Worm (Caenorhabditis elegans) whole organism, young adult: ENCODE results near the gene T13C5.6.
A peak's percentile ranks its signal among the peaks of the same experiment; 100 is the strongest.

ENCODE experiments used
- C17E4.6 ChIP-seq: fragments of 200-800 bp; sonication (Bioruptor generic); IDR thresholded peaks from 2 replicates; pipeline ENCODE4 v1.3.6; 2022; ENCODE audit warnings: missing genetic modification reagents, missing genetic modification characterization, missing compliant biosample characterization
- F22D6.2 ChIP-seq: sonication (generic microtip); optimal IDR thresholded peaks from 2 replicates; lab custom pipeline; 2016; ENCODE audit warnings: mild to moderate bottlenecking, missing genetic modification characterization, missing compliant biosample characterization
- F33H1.4 ChIP-seq: fragments of 200-800 bp; sonication (Bioruptor generic); IDR thresholded peaks from 2 replicates; pipeline ENCODE4 v1.3.6; 2022; ENCODE audit warnings: missing genetic modification reagents, missing genetic modification characterization, missing compliant biosample characterization
- F39B2.1 ChIP-seq: fragments of 200-800 bp; sonication (Bioruptor generic); IDR thresholded peaks from 2 replicates; pipeline ENCODE4 v1.3.6; 2022; ENCODE audit warnings: missing genetic modification reagents, missing genetic modification characterization, missing compliant biosample characterization
- T26A5.8 ChIP-seq: sonication (generic microtip); optimal IDR thresholded peaks from 2 replicates; lab custom pipeline; 2016; ENCODE audit warnings: missing genetic modification characterization, missing compliant biosample characterization
- Y53F4B.3 ChIP-seq: fragments of 200-800 bp; sonication (Bioruptor generic); IDR thresholded peaks from 2 replicates; pipeline ENCODE4 v1.3.6; 2022; ENCODE audit warnings: missing genetic modification reagents, missing genetic modification characterization, missing compliant biosample characterization
- Y53G8AR.9 ChIP-seq: fragments of 200-800 bp; sonication (Bioruptor generic); conservative IDR thresholded peaks from 2 replicates; pipeline ENCODE4 v1.3.6; 2022; ENCODE audit warnings: missing genetic modification reagents, missing genetic modification characterization, missing compliant biosample characterization
- Y56A3A.18 ChIP-seq: fragments of 200-800 bp; sonication (Bioruptor generic); IDR thresholded peaks from 2 replicates; pipeline ENCODE4 v1.3.6; 2022; ENCODE audit warnings: missing genetic modification reagents, missing genetic modification characterization, missing compliant biosample characterization
- Y67H2A.10 ChIP-seq: fragments of 200-800 bp; sonication (Bioruptor generic); conservative IDR thresholded peaks from 2 replicates; pipeline ENCODE4 v1.3.6; 2022; ENCODE audit warnings: missing genetic modification reagents, missing genetic modification characterization, missing compliant biosample characterization
- Y79H2A.3 ChIP-seq: fragments of 200-800 bp; sonication (Bioruptor generic); conservative IDR thresholded peaks from 2 replicates; pipeline ENCODE4 v1.3.6; 2022; ENCODE audit warnings: missing genetic modification reagents, missing genetic modification characterization, missing compliant biosample characterization
- aptf-3 ChIP-seq: fragments of 200-800 bp; sonication (Bioruptor generic); IDR thresholded peaks from 2 replicates; pipeline ENCODE4 v1.3.6; 2022; ENCODE audit warnings: missing genetic modification characterization, missing compliant biosample characterization
- atf-7 ChIP-seq: sonication (generic microtip); optimal IDR thresholded peaks from 2 replicates; lab custom pipeline; 2017; ENCODE audit warnings: mild to moderate bottlenecking, missing genetic modification characterization, missing compliant biosample characterization
- attf-5 ChIP-seq: fragments of 200-800 bp; sonication (Bioruptor generic); optimal IDR thresholded peaks from 2 replicates; lab custom pipeline; 2018; ENCODE audit warnings: mild to moderate bottlenecking, missing genetic modification characterization, missing compliant biosample characterization
- attf-6 ChIP-seq: fragments of 200-800 bp; sonication (Bioruptor generic); IDR thresholded peaks from 2 replicates; pipeline ENCODE4 v1.3.6; 2022; ENCODE audit warnings: missing genetic modification reagents, missing genetic modification characterization, missing compliant biosample characterization
- bed-2 ChIP-seq: fragments of 200-800 bp; sonication (Bioruptor generic); IDR thresholded peaks from 2 replicates; pipeline ENCODE4 v1.3.6; 2022; ENCODE audit warnings: missing genetic modification reagents, missing genetic modification characterization, missing compliant biosample characterization
- ccch-3 ChIP-seq: fragments of 200-800 bp; sonication (Bioruptor generic); optimal IDR thresholded peaks from 2 replicates; lab custom pipeline; 2018; ENCODE audit warnings: mild to moderate bottlenecking, missing genetic modification characterization, missing compliant biosample characterization
- ceh-58 ChIP-seq: fragments of 200-800 bp; sonication (Bioruptor generic); IDR thresholded peaks from 2 replicates; pipeline ENCODE4 v1.3.6; 2022; ENCODE audit warnings: missing genetic modification characterization, missing compliant biosample characterization
- chd-7 ChIP-seq: sonication (generic microtip); optimal IDR thresholded peaks from 2 replicates; lab custom pipeline; 2016; ENCODE audit warnings: mild to moderate bottlenecking, missing genetic modification characterization, moderate library complexity, missing compliant biosample characterization
- die-1 ChIP-seq: sonication (generic microtip); optimal IDR thresholded peaks from 2 replicates; lab custom pipeline; 2016; ENCODE audit warnings: missing genotype, mild to moderate bottlenecking, missing genetic modification characterization, missing compliant biosample characterization
- dpff-1 ChIP-seq: sonication (generic microtip); optimal IDR thresholded peaks from 2 replicates; lab custom pipeline; 2017; ENCODE audit warnings: mild to moderate bottlenecking, missing genetic modification characterization, missing compliant biosample characterization
- egl-44 ChIP-seq: fragments of 200-800 bp; sonication (Bioruptor generic); IDR thresholded peaks from 2 replicates; pipeline ENCODE4 v1.3.6; 2022; ENCODE audit warnings: missing genetic modification reagents, missing genetic modification characterization, missing compliant biosample characterization
- egrh-3 ChIP-seq: fragments of 200-800 bp; sonication (Bioruptor generic); IDR thresholded peaks from 2 replicates; pipeline ENCODE4 v1.3.6; 2022; ENCODE audit warnings: missing genetic modification reagents, missing genetic modification characterization, missing compliant biosample characterization
- ekl-4 ChIP-seq: fragments of 200-800 bp; sonication (Bioruptor generic); IDR thresholded peaks from 2 replicates; pipeline ENCODE4 v1.3.6; 2022; ENCODE audit warnings: missing genetic modification reagents, missing genetic modification characterization, missing compliant biosample characterization
- gei-17 ChIP-seq: fragments of 200-800 bp; sonication (Bioruptor generic); optimal IDR thresholded peaks from 2 replicates; lab custom pipeline; 2018; ENCODE audit warnings: mild to moderate bottlenecking, missing genetic modification characterization, missing compliant biosample characterization
- hlh-12 ChIP-seq: sonication (generic microtip); optimal IDR thresholded peaks from 2 replicates; lab custom pipeline; 2016; ENCODE audit warnings: missing genetic modification characterization, missing compliant biosample characterization
- hsf-1 ChIP-seq: fragments of 200-800 bp; sonication (Bioruptor generic); IDR thresholded peaks from 2 replicates; pipeline ENCODE4 v1.3.6; 2022; ENCODE audit warnings: missing genetic modification reagents, missing genetic modification characterization, missing compliant biosample characterization
- lag-1 ChIP-seq: fragments of 200-800 bp; sonication (Bioruptor generic); IDR thresholded peaks from 2 replicates; pipeline ENCODE4 v1.3.6; 2022; ENCODE audit warnings: missing genetic modification reagents, missing genetic modification characterization, missing compliant biosample characterization
- let-526 ChIP-seq: fragments of 200-800 bp; sonication (Bioruptor generic); IDR thresholded peaks from 2 replicates; pipeline ENCODE4 v1.3.6; 2022; ENCODE audit warnings: missing genetic modification reagents, missing genetic modification characterization, missing compliant biosample characterization
- lin-54 ChIP-seq: fragments of 200-800 bp; sonication (Bioruptor generic); optimal IDR thresholded peaks from 2 replicates; lab custom pipeline; 2018; ENCODE audit warnings: mild to moderate bottlenecking, missing genetic modification characterization, missing compliant biosample characterization
- lsy-27 ChIP-seq: sonication (generic microtip); optimal IDR thresholded peaks from 2 replicates; lab custom pipeline; 2017; ENCODE audit warnings: missing genetic modification characterization, mild to moderate bottlenecking, missing compliant biosample characterization, antibody characterized with exemption, missing genotype, borderline replicate concordance; ENCODE audit not compliant: insufficient read depth
- madf-3 ChIP-seq: fragments of 200-800 bp; sonication (Bioruptor generic); IDR thresholded peaks from 2 replicates; pipeline ENCODE4 v1.3.6; 2022; ENCODE audit warnings: missing genetic modification reagents, missing genetic modification characterization, missing compliant biosample characterization
- madf-8 ChIP-seq: fragments of 200-800 bp; sonication (Bioruptor generic); conservative IDR thresholded peaks from 2 replicates; pipeline ENCODE4 v1.3.6; 2022; ENCODE audit warnings: missing genetic modification reagents, missing genetic modification characterization, missing compliant biosample characterization
- mel-28 ChIP-seq: sonication (generic microtip); optimal IDR thresholded peaks from 2 replicates; lab custom pipeline; 2016; ENCODE audit warnings: borderline replicate concordance, mild to moderate bottlenecking, missing genetic modification characterization, missing compliant biosample characterization
- mes-4 ChIP-seq: sonication (generic microtip); optimal IDR thresholded peaks from 2 replicates; lab custom pipeline; 2016; ENCODE audit warnings: missing genotype, missing genetic modification characterization, missing compliant biosample characterization
- mxl-1 ChIP-seq: sonication (generic microtip); optimal IDR thresholded peaks from 2 replicates; lab custom pipeline; 2016; ENCODE audit warnings: missing genetic modification characterization, missing compliant biosample characterization
- nfyb-1 ChIP-seq: fragments of 200-800 bp; sonication (Bioruptor generic); IDR thresholded peaks from 2 replicates; pipeline ENCODE4 v1.3.6; 2022; ENCODE audit warnings: missing genetic modification reagents, missing genetic modification characterization, missing compliant biosample characterization
- nhr-179 ChIP-seq: sonication (generic microtip); optimal IDR thresholded peaks from 2 replicates; lab custom pipeline; 2016; ENCODE audit warnings: mild to moderate bottlenecking, missing genetic modification characterization, missing compliant biosample characterization
- nhr-80 ChIP-seq: sonication (generic microtip); optimal IDR thresholded peaks from 2 replicates; lab custom pipeline; 2016; ENCODE audit warnings: missing genetic modification characterization, missing compliant biosample characterization
- pha-4 ChIP-seq: fragments of 150-350 bp; sonication (generic microtip); optimal IDR thresholded peaks from 2 replicates; lab custom pipeline; 2014; ENCODE audit warnings: missing biosample characterization, missing genetic modification reagents, missing genetic modification characterization
- snpc-1.3 ChIP-seq: sonication (generic microtip); optimal IDR thresholded peaks from 2 replicates; lab custom pipeline; 2017; ENCODE audit warnings: missing genetic modification characterization, mild to moderate bottlenecking, missing compliant biosample characterization, antibody characterized with exemption, moderate library complexity, missing genotype, missing genetic modification reagents; ENCODE audit not compliant: insufficient read depth
- somi-1 ChIP-seq: fragments of 200-800 bp; sonication (Bioruptor generic); optimal IDR thresholded peaks from 2 replicates; lab custom pipeline; 2018; ENCODE audit warnings: mild to moderate bottlenecking, missing genetic modification characterization, missing compliant biosample characterization
- sptf-2 ChIP-seq: fragments of 200-800 bp; sonication (Bioruptor generic); optimal IDR thresholded peaks from 2 replicates; lab custom pipeline; 2018; ENCODE audit warnings: mild to moderate bottlenecking, missing genetic modification characterization, missing compliant biosample characterization
- tbp1 ChIP-seq: fragments of 200-800 bp; sonication (Bioruptor generic); optimal IDR thresholded peaks from 2 replicates; lab custom pipeline; 2018; ENCODE audit warnings: mild to moderate bottlenecking, missing genetic modification characterization, missing compliant biosample characterization
- unc-130 ChIP-seq: sonication (generic microtip); optimal IDR thresholded peaks from 2 replicates; lab custom pipeline; 2016; ENCODE audit warnings: missing genetic modification reagents, missing genetic modification characterization, missing compliant biosample characterization
- unc-62 ChIP-seq: fragments of 150-350 bp; optimal IDR thresholded peaks from 2 replicates; lab custom pipeline; 2014; ENCODE audit warnings: missing biosample characterization, missing genetic modification reagents, missing genetic modification characterization
- xnd-1 ChIP-seq: sonication (generic microtip); optimal IDR thresholded peaks from 2 replicates; lab custom pipeline; 2016; ENCODE audit warnings: missing genotype, missing genetic modification reagents, missing genetic modification characterization, missing compliant biosample characterization
- ztf-25 ChIP-seq: fragments of 200-800 bp; sonication (Bioruptor generic); IDR thresholded peaks from 2 replicates; pipeline ENCODE4 v1.3.6; 2022; ENCODE audit warnings: missing genetic modification reagents, missing genetic modification characterization, missing compliant biosample characterization
- ztf-26 ChIP-seq: sonication (generic microtip); optimal IDR thresholded peaks from 2 replicates; lab custom pipeline; 2017; ENCODE audit warnings: missing genetic modification characterization, missing compliant biosample characterization
- ztf-6 ChIP-seq: fragments of 200-800 bp; sonication (Bioruptor generic); IDR thresholded peaks from 2 replicates; pipeline ENCODE4 v1.3.6; 2022; ENCODE audit warnings: missing genetic modification reagents, missing genetic modification characterization, missing compliant biosample characterization

Gene T13C5.6

DNA sequence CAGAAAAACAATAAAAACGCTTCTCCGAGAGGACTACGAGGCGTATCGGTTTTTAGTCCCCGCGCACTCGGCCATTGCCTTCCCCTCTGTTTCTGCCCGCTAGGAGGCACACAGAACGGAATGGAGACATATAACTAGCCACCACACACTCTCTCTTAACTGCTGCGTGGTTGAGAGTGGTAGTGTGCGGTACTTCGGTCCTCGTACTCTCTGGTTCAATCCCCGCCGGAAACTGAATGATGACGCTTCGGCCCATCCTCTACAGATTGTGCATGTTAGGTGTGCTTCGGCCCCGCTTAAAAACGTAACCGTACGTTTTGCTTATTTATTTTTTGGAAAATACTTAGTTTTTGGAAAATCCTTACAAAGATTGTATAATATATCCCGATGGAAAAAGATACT is at the start of gene T13C5.6 (continued):
- TF ChIP-seq nhr-179 = peak; percentile 79
- peak; percentile 92 for TF ChIP-seq tbp1
- TF ChIP-seq xnd-1 (tag; lab: Kevin White, UChicago) = no peak
- peak; percentile 66; the same call in 1 of the 2 replicates for TF ChIP-seq Y79H2A.3 (GFP tag; lab: Robert Waterston, UW)
- 0 out of 2 replicates have a peak, but pooled peaks have one; percentile 22 for TF ChIP-seq hsf-1 (GFP tag; lab: Robert Waterston, UW)
- TF ChIP-seq snpc-1.3 (tag; lab: Kevin White, UChicago) = peak; percentile 81
- peak; percentile 87; the same call in 1 of the 2 replicates for TF ChIP-seq let-526
- 0 out of 2 replicates have a peak, but pooled peaks have one; percentile 26 for TF ChIP-seq Y67H2A.10
- no peak for TF ChIP-seq attf-6 (GFP tag; lab: Robert Waterston, UW)
- peak; percentile 87 for TF ChIP-seq mes-4 (tag; lab: Kevin White, UChicago)
- no peak for TF ChIP-seq T26A5.8 (tag; lab: Kevin White, UChicago)
- TF ChIP-seq sptf-2 = peak; percentile 67
- TF ChIP-seq lin-54 (GFP tag; lab: Kevin White, UChicago) = peak; percentile 69
- peak; percentile 68 for TF ChIP-seq mxl-1 (tag; lab: Kevin White, UChicago)
- TF ChIP-seq Y53G8AR.9 = peak; percentile 72; the same call in 1 of the 2 replicates
- TF ChIP-seq mel-28 (tag; lab: Kevin White, UChicago) = peak; percentile 70
- peak; percentile 93 for TF ChIP-seq chd-7 (tag; lab: Kevin White, UChicago)
- peak; percentile 26; the same call in 1 of the 2 replicates for TF ChIP-seq C17E4.6 (GFP tag; lab: Robert Waterston, UW)
- peak; percentile 88 for TF ChIP-seq egl-44
- TF ChIP-seq Y53F4B.3 (GFP tag; lab: Robert Waterston, UW) = no peak
- TF ChIP-seq ekl-4 (GFP tag; lab: Robert Waterston, UW) = peak; percentile 87
- TF ChIP-seq die-1 (tag; lab: Kevin White, UChicago) = peak; percentile 88
- TF ChIP-seq bed-2 (GFP tag; lab: Robert Waterston, UW) = peak; percentile 76; the same call in 1 of the 2 replicates
- peak; percentile 87 for TF ChIP-seq ztf-25 (GFP tag; lab: Robert Waterston, UW)
- TF ChIP-seq F39B2.1 (GFP tag; lab: Robert Waterston, UW) = no peak
- peak; percentile 53 for TF ChIP-seq egrh-3 (GFP tag; lab: Robert Waterston, UW)
- TF ChIP-seq lag-1 (GFP tag; lab: Robert Waterston, UW) = no peak
- TF ChIP-seq hlh-12 (tag; lab: Kevin White, UChicago) = peak; percentile 20
- TF ChIP-seq lsy-27 (tag; lab: Kevin White, UChicago) = peak; percentile 30
- TF ChIP-seq nhr-80 (tag; lab: Kevin White, UChicago) = peak; percentile 82
- peak; percentile 90 for TF ChIP-seq somi-1
- TF ChIP-seq dpff-1 (tag; lab: Kevin White, UChicago) = peak; percentile 2
- peak; percentile 80 for TF ChIP-seq ztf-26
- peak; percentile 63 for TF ChIP-seq ccch-3 (GFP tag; lab: Kevin White, UChicago)
- peak; percentile 83 for TF ChIP-seq F22D6.2 (tag; lab: Kevin White, UChicago)
- peak; percentile 89 for TF ChIP-seq attf-5 (GFP tag; lab: Kevin White, UChicago)
- peak; percentile 66; the same call in 1 of the 2 replicates for TF ChIP-seq aptf-3
- peak; percentile 87 for TF ChIP-seq gei-17 (GFP tag; lab: Kevin White, UChicago)
- TF ChIP-seq pha-4 (tag; lab: Kevin White, UChicago) = no peak
- TF ChIP-seq Y56A3A.18 (GFP tag; lab: Robert Waterston, UW) = peak; percentile 91
- TF ChIP-seq ztf-6 (GFP tag; lab: Robert Waterston, UW) = 0 out of 2 replicates have a peak, but pooled peaks have one; percentile 58
- no peak for TF ChIP-seq madf-8 (GFP tag; lab: Robert Waterston, UW)
- TF ChIP-seq F33H1.4 = peak; percentile 21; the same call in 1 of the 2 replicates
- TF ChIP-seq madf-3 (GFP tag; lab: Robert Waterston, UW) = no peak
- TF ChIP-seq ceh-58 = no peak
- no peak for TF ChIP-seq unc-62 (GFP tag; lab: Kevin White, UChicago)
- peak; percentile 87 for TF ChIP-seq atf-7 (tag; lab: Kevin White, UChicago)
- TF ChIP-seq nfyb-1 (GFP tag; lab: Robert Waterston, UW) = peak; percentile 93
- TF ChIP-seq unc-130 (GFP tag; lab: Kevin White, UChicago) = peak; percentile 76
